Worm (Caenorhabditis elegans) whole organism, L4 larva: Measurements from ENCODE around the gene unc-31.

Source experiments
- F10B5.3 ChIP-seq: sonication (generic microtip); optimal IDR thresholded peaks from 2 replicates; lab custom pipeline; 2016; ENCODE audit warnings: mild to moderate bottlenecking, missing genetic modification characterization, missing compliant biosample characterization
- F37D6.2 ChIP-seq: sonication (generic microtip); optimal IDR thresholded peaks from 2 replicates; lab custom pipeline; 2016; ENCODE audit warnings: mild to moderate bottlenecking, missing genetic modification characterization, missing compliant biosample characterization
- F49E8.2 ChIP-seq: sonication (generic microtip); optimal IDR thresholded peaks from 2 replicates; lab custom pipeline; 2016; ENCODE audit warnings: missing compliant biosample characterization, mild to moderate bottlenecking, missing genetic modification characterization, borderline replicate concordance
- T26A8.4 ChIP-seq: fragments of 200-800 bp; sonication (Bioruptor generic); IDR thresholded peaks from 2 replicates; pipeline ENCODE4 v1.3.6; 2022; ENCODE audit warnings: missing genetic modification characterization, missing compliant biosample characterization
- Y48G9A.11 ChIP-seq: fragments of 200-800 bp; sonication (Bioruptor generic); IDR thresholded peaks from 2 replicates; pipeline ENCODE4 v1.3.6; 2022; ENCODE audit warnings: missing genetic modification reagents, missing genetic modification characterization, missing compliant biosample characterization
- ZK337.2 ChIP-seq: fragments of 200-800 bp; sonication (Bioruptor generic); IDR thresholded peaks from 2 replicates; pipeline ENCODE4 v1.3.6; 2022; ENCODE audit warnings: missing genetic modification reagents, missing genetic modification characterization, missing compliant biosample characterization
- ceh-44 ChIP-seq: fragments of 200-800 bp; sonication (Bioruptor generic); IDR thresholded peaks from 2 replicates; pipeline ENCODE4 v1.3.6; 2022; ENCODE audit warnings: missing genetic modification reagents, missing genetic modification characterization, missing compliant biosample characterization
- ces-1 ChIP-seq: fragments of 150-350 bp; sonication (generic microtip); optimal IDR thresholded peaks from 4 replicates; lab custom pipeline; 2014; ENCODE audit warnings: missing biosample characterization, missing genetic modification reagents, missing genetic modification characterization
- cey-2 ChIP-seq: sonication (generic microtip); optimal IDR thresholded peaks from 3 replicates; lab custom pipeline; 2017; ENCODE audit warnings: missing genetic modification characterization, mild to moderate bottlenecking, missing compliant biosample characterization, antibody characterized with exemption, borderline replicate concordance; ENCODE audit not compliant: insufficient read depth
- ctbp-1 ChIP-seq: fragments of 200-800 bp; sonication (Bioruptor generic); IDR thresholded peaks from 2 replicates; pipeline ENCODE4 v1.3.6; 2022; ENCODE audit warnings: missing genetic modification reagents, missing genetic modification characterization, missing compliant biosample characterization
- daf-16 ChIP-seq, 3 experiments: sonication (generic microtip); optimal IDR thresholded peaks; 2 replicates each; lab custom pipeline; 2016 to 2017; ENCODE audit warnings: missing genetic modification characterization in 3 of 3, missing genetic modification reagents in 3 of 3, mild to moderate bottlenecking in 2 of 3, missing compliant biosample characterization in 2 of 3, missing biosample characterization in 1 of 3, moderate library complexity in 1 of 3
- duxl-1 ChIP-seq: sonication (generic microtip); optimal IDR thresholded peaks from 2 replicates; lab custom pipeline; 2016; ENCODE audit warnings: mild to moderate bottlenecking, missing genetic modification characterization, moderate library complexity, missing compliant biosample characterization; ENCODE audit not compliant: poor library complexity
- dve-1 ChIP-seq: sonication (generic microtip); optimal IDR thresholded peaks from 2 replicates; lab custom pipeline; 2017; ENCODE audit warnings: antibody characterized with exemption, mild to moderate bottlenecking, missing genetic modification characterization, missing compliant biosample characterization; ENCODE audit not compliant: insufficient read depth
- hlh-11 ChIP-seq: fragments of 200-800 bp; sonication (Bioruptor generic); optimal IDR thresholded peaks from 2 replicates; lab custom pipeline; 2018; ENCODE audit warnings: mild to moderate bottlenecking, missing genetic modification characterization, missing compliant biosample characterization
- hlh-30 ChIP-seq: sonication (generic microtip); optimal IDR thresholded peaks from 2 replicates; lab custom pipeline; 2017; ENCODE audit warnings: antibody characterized with exemption, mild to moderate bottlenecking, missing genetic modification characterization, missing compliant biosample characterization; ENCODE audit not compliant: insufficient read depth
- lin-1 ChIP-seq: fragments of 200-800 bp; sonication (Bioruptor generic); IDR thresholded peaks from 2 replicates; pipeline ENCODE4 v1.3.6; 2022; ENCODE audit warnings: missing genetic modification reagents, missing genetic modification characterization, missing compliant biosample characterization
- lin-13 ChIP-seq: fragments of 150-350 bp; optimal IDR thresholded peaks from 2 replicates; lab custom pipeline; 2014; ENCODE audit warnings: missing biosample characterization, missing genetic modification reagents, missing genetic modification characterization
- lin-38 ChIP-seq: fragments of 200-800 bp; sonication (Bioruptor generic); IDR thresholded peaks from 2 replicates; pipeline ENCODE4 v1.3.6; 2022; ENCODE audit warnings: missing genetic modification reagents, missing genetic modification characterization, missing compliant biosample characterization
- lin-39 ChIP-seq: fragments of 150-350 bp; optimal IDR thresholded peaks from 2 replicates; lab custom pipeline; 2014; ENCODE audit warnings: missing biosample characterization, missing genetic modification reagents, missing genetic modification characterization
- madf-9 ChIP-seq: fragments of 200-800 bp; sonication (Bioruptor generic); conservative IDR thresholded peaks from 2 replicates; pipeline ENCODE4 v1.3.6; 2022; ENCODE audit warnings: missing genetic modification reagents, missing genetic modification characterization, missing compliant biosample characterization
- mdl-1 ChIP-seq, 2 experiments: fragments of 150-350 bp in 1 of 2; sonication (generic microtip) in 1 of 2; optimal IDR thresholded peaks; 2 replicates each; lab custom pipeline; 2014 to 2017; ENCODE audit warnings: missing biosample characterization in 2 of 2, missing genetic modification characterization in 2 of 2
- mes-2 ChIP-seq: sonication (generic microtip); optimal IDR thresholded peaks from 2 replicates; lab custom pipeline; 2016; ENCODE audit warnings: missing genotype, mild to moderate bottlenecking, missing genetic modification characterization, missing compliant biosample characterization; ENCODE audit not compliant: poor library complexity, severe bottlenecking
- mxl-3 ChIP-seq: fragments of 200-800 bp; sonication (Bioruptor generic); optimal IDR thresholded peaks from 2 replicates; lab custom pipeline; 2018; ENCODE audit warnings: mild to moderate bottlenecking, missing genetic modification characterization, missing compliant biosample characterization
- nhr-10 ChIP-seq: fragments of 150-350 bp; optimal IDR thresholded peaks from 2 replicates; lab custom pipeline; 2014; ENCODE audit warnings: missing biosample characterization, missing genetic modification characterization
- nhr-102 ChIP-seq: sonication (generic microtip); optimal IDR thresholded peaks from 2 replicates; lab custom pipeline; 2016; ENCODE audit warnings: mild to moderate bottlenecking, missing genetic modification characterization, moderate library complexity, missing compliant biosample characterization
- nhr-28 ChIP-seq: fragments of 150-350 bp; optimal IDR thresholded peaks from 2 replicates; lab custom pipeline; 2014; ENCODE audit warnings: missing biosample characterization, missing genetic modification characterization
- nhr-42 ChIP-seq: fragments of 200-800 bp; sonication (Bioruptor generic); IDR thresholded peaks from 2 replicates; pipeline ENCODE4 v1.3.6; 2022; ENCODE audit warnings: missing genetic modification characterization, missing compliant biosample characterization
- pha-4 ChIP-seq, 2 experiments: fragments of 150-350 bp in 1 of 2; fragments of 200-800 bp in 1 of 2; sonication (Bioruptor generic) in 1 of 2; IDR thresholded peaks in 1 of 2; optimal IDR thresholded peaks in 1 of 2; 2 replicates each; pipeline versions ENCODE4 v1.3.6 to Lab custom; 2014 to 2022; ENCODE audit warnings: missing genetic modification characterization in 2 of 2, missing genetic modification reagents in 2 of 2, missing biosample characterization in 1 of 2, missing compliant biosample characterization in 1 of 2
- php-3 ChIP-seq: fragments of 200-800 bp; sonication (Bioruptor generic); IDR thresholded peaks from 2 replicates; pipeline ENCODE4 v1.3.6; 2022; ENCODE audit warnings: missing genetic modification reagents, missing genetic modification characterization, missing compliant biosample characterization
- pqm-1 ChIP-seq: sonication (generic microtip); optimal IDR thresholded peaks from 2 replicates; lab custom pipeline; 2017; ENCODE audit warnings: missing biosample characterization, missing genetic modification characterization
- snpc-1.2 ChIP-seq: fragments of 200-800 bp; sonication (Bioruptor generic); IDR thresholded peaks from 2 replicates; pipeline ENCODE4 v1.3.6; 2022; ENCODE audit warnings: missing genetic modification reagents, missing genetic modification characterization, missing compliant biosample characterization
- snpc-4 ChIP-seq: fragments of 150-350 bp; optimal IDR thresholded peaks from 2 replicates; lab custom pipeline; 2014; ENCODE audit warnings: missing biosample characterization, missing genetic modification characterization
- zip-2 ChIP-seq: fragments of 150-350 bp; optimal IDR thresholded peaks from 2 replicates; lab custom pipeline; 2014; ENCODE audit warnings: missing biosample characterization, missing genetic modification characterization
- ztf-11 ChIP-seq: fragments of 150-350 bp; optimal IDR thresholded peaks from 2 replicates; lab custom pipeline; 2014; ENCODE audit warnings: missing biosample characterization, missing genetic modification characterization

The unc-31 gene

ce11 chrIV:12792494-12792893, 18.8 kb downstream of the unc-31 start, which contains the start of gene F07C6.6:
F07C6.6 (plus strand) TSS chrIV:12792794.
- TF ChIP-seq F37D6.2 (tag; lab: Kevin White, UChicago) (no peak), pha-4 (GFP tag; IDR thresholded peaks at IDR 0.05; lab: Robert Waterston, UW) (no peak), pha-4 (tag; optimal IDR thresholded peaks at IDR 0.05; lab: Kevin White, UChicago) (no peak), lin-1 (GFP tag; lab: Robert Waterston, UW) (no peak), madf-9 (GFP tag; lab: Robert Waterston, UW) (no peak), zip-2 (tag; lab: Kevin White, UChicago) (no peak), lin-38 (GFP tag; lab: Robert Waterston, UW) (no peak)

ce11 chrIV:12793621-12794020, 20.0 kb downstream of the unc-31 start, which contains the start of gene pin-2:
pin-2 (plus strand) TSS chrIV:12793847.
- TF ChIP-seq F10B5.3 (tag; lab: Kevin White, UChicago) (no peak), ces-1 (no peak), F49E8.2 (no peak), pqm-1 (tag; lab: Kevin White, UChicago) (peak; percentile 26), mdl-1 (tag; optimal IDR thresholded peaks at IDR 0.05; lab: Kevin White, UChicago) (no peak), mes-2 (tag; lab: Kevin White, UChicago) (no peak), ZK337.2 (no peak), ctbp-1 (GFP tag; lab: Robert Waterston, UW) (no peak), duxl-1 (tag; lab: Kevin White, UChicago) (no peak), hlh-11 (no peak), nhr-10 (tag; lab: Kevin White, UChicago) (no peak), mxl-3 (GFP tag; lab: Kevin White, UChicago) (no peak), nhr-28 (tag; lab: Kevin White, UChicago) (peak; percentile 54), daf-16 (GFP tag; optimal IDR thresholded peaks at IDR 0.05; lab: Kevin White, UChicago) (no peak), daf-16 (tag; optimal IDR thresholded peaks at IDR 0.05; lab: Kevin White, UChicago) (peak; percentile 1)

ce11 chrIV:12795371-12795936, 21.8 kb downstream of the unc-31 start:
- TF ChIP-seq lin-13 (GFP tag; lab: Kevin White, UChicago) (peak; percentile 15), daf-16 (GFP tag; optimal IDR thresholded peaks at IDR 0.05; lab: Kevin White, UChicago) (no peak), daf-16 (tag; optimal IDR thresholded peaks at IDR 0.05; lab: Kevin White, UChicago) (peak; percentile 6), Y48G9A.11 (GFP tag; lab: Robert Waterston, UW) (peak; percentile 77), snpc-4 (peak; percentile 50), F37D6.2 (tag; lab: Kevin White, UChicago) (no peak), cey-2 (tag; lab: Kevin White, UChicago) (no peak), snpc-1.2 (GFP tag; lab: Robert Waterston, UW) (peak; percentile 91), T26A8.4 (GFP tag; lab: Robert Waterston, UW) (peak; percentile 61), ztf-11 (tag; lab: Kevin White, UChicago) (no peak), lin-39 (no peak), nhr-102 (peak; percentile 4), dve-1 (peak; percentile 14), ceh-44 (GFP tag; lab: Robert Waterston, UW) (0 out of 2 replicates have a peak, but pooled peaks have one; percentile 31), nhr-42 (GFP tag; lab: Robert Waterston, UW) (0 out of 2 replicates have a peak, but pooled peaks have one; percentile 13), php-3 (GFP tag; lab: Robert Waterston, UW) (peak; percentile 55; the same call in 1 of the 2 replicates), hlh-30 (tag; lab: Kevin White, UChicago) (no peak)
